Fruit fly (Drosophila melanogaster): Measurements from ENCODE around the gene mRpL44.

mRpL44 gene

dm6 chr3R:5482790-5483189, 12.4 kb upstream of the mRpL44 start:
- TF ChIP-seq Sin3A (optimal IDR thresholded peaks at IDR 0.05) (no peak), psq (optimal IDR thresholded peaks at IDR 0.05) (no peak), Myc (optimal IDR thresholded peaks at IDR 0.05) (no peak), ttk (optimal IDR thresholded peaks at IDR 0.05) (peak; percentile 92), h (optimal IDR thresholded peaks at IDR 0.05) (no peak), insv (optimal IDR thresholded peaks at IDR 0.05) (no peak)

- TF ChIP-seq h (optimal IDR thresholded peaks at IDR 0.05) (no peak), psq (optimal IDR thresholded peaks at IDR 0.05) (no peak), ttk (optimal IDR thresholded peaks at IDR 0.05) (no peak), Sin3A (optimal IDR thresholded peaks at IDR 0.05) (no peak), Myc (optimal IDR thresholded peaks at IDR 0.05) (no peak), insv (optimal IDR thresholded peaks at IDR 0.05) (no peak)
These were observed 4.1 kb upstream of the mRpL44 start, which contains the start of the genes CG45100, HDAC3 and Hcs for dm6 chr3R:5474551-5474950. Gene CG45100 (minus strand): TSS chr3R:5474600. Gene HDAC3 (minus strand): TSS chr3R:5474600. Gene Hcs (plus strand): TSS chr3R:5474899.

dm6 chr3R:5467619-5468018, 2.8 kb downstream of the mRpL44 start, which contains the start of gene POLDIP2:
Gene POLDIP2 (plus strand): TSS chr3R:5467778.
- no peak for TF ChIP-seq h (optimal IDR thresholded peaks at IDR 0.05)
- no peak for TF ChIP-seq insv (optimal IDR thresholded peaks at IDR 0.05)
- no peak for TF ChIP-seq Sin3A (optimal IDR thresholded peaks at IDR 0.05)
- TF ChIP-seq ttk (optimal IDR thresholded peaks at IDR 0.05), result no peak
- no peak for TF ChIP-seq Myc (optimal IDR thresholded peaks at IDR 0.05)
- TF ChIP-seq psq (optimal IDR thresholded peaks at IDR 0.05), result no peak

dm6 chr3R:5466875-5467274, 3.6 kb downstream of the mRpL44 start, which contains the start of gene RpL35A:
Gene RpL35A (minus strand): TSS chr3R:5467101.
- no peak for TF ChIP-seq insv (optimal IDR thresholded peaks at IDR 0.05)

- no peak for TF ChIP-seq insv (optimal IDR thresholded peaks at IDR 0.05)
- TF ChIP-seq Sin3A (optimal IDR thresholded peaks at IDR 0.05), result no peak
- no peak for TF ChIP-seq psq (optimal IDR thresholded peaks at IDR 0.05)
- TF ChIP-seq h (optimal IDR thresholded peaks at IDR 0.05), result no peak
These were observed 6.0 kb downstream of the mRpL44 start, which contains the start of gene PEK for dm6 chr3R:5464481-5464880. Gene PEK (minus strand): TSS chr3R:5464753.

- no peak for TF ChIP-seq Myc (optimal IDR thresholded peaks at IDR 0.05)
- TF ChIP-seq insv (optimal IDR thresholded peaks at IDR 0.05), result no peak
- no peak for TF ChIP-seq psq (optimal IDR thresholded peaks at IDR 0.05)
- TF ChIP-seq h (optimal IDR thresholded peaks at IDR 0.05), result no peak
- no peak for TF ChIP-seq Sin3A (optimal IDR thresholded peaks at IDR 0.05)
- TF ChIP-seq ttk (optimal IDR thresholded peaks at IDR 0.05), result no peak
These were observed 7.1 kb downstream of the mRpL44 start for dm6 chr3R:5463199-5463949.

dm6 chr3R:5458627-5459026, 11.8 kb downstream of the mRpL44 start:
- no peak for TF ChIP-seq insv (optimal IDR thresholded peaks at IDR 0.05)
- TF ChIP-seq ttk (optimal IDR thresholded peaks at IDR 0.05), result no peak
- no peak for TF ChIP-seq psq (optimal IDR thresholded peaks at IDR 0.05)
- no peak for TF ChIP-seq Sin3A (optimal IDR thresholded peaks at IDR 0.05)
- TF ChIP-seq Myc (optimal IDR thresholded peaks at IDR 0.05), result no peak
- TF ChIP-seq h (optimal IDR thresholded peaks at IDR 0.05), result no peak

dm6 chr3R:5454334-5454733, 16.1 kb downstream of the mRpL44 start:
- TF ChIP-seq Myc (optimal IDR thresholded peaks at IDR 0.05), result no peak
- no peak for TF ChIP-seq psq (optimal IDR thresholded peaks at IDR 0.05)
- no peak for TF ChIP-seq ttk (optimal IDR thresholded peaks at IDR 0.05)
- TF ChIP-seq insv (optimal IDR thresholded peaks at IDR 0.05), result no peak
- TF ChIP-seq h (optimal IDR thresholded peaks at IDR 0.05), result no peak
- TF ChIP-seq Sin3A (optimal IDR thresholded peaks at IDR 0.05), result no peak

- no peak for TF ChIP-seq h (optimal IDR thresholded peaks at IDR 0.05)
- no peak for TF ChIP-seq psq (optimal IDR thresholded peaks at IDR 0.05)
- TF ChIP-seq Sin3A (optimal IDR thresholded peaks at IDR 0.05), result no peak
- TF ChIP-seq insv (optimal IDR thresholded peaks at IDR 0.05), result no peak
- TF ChIP-seq Myc (optimal IDR thresholded peaks at IDR 0.05), result no peak
- TF ChIP-seq ttk (optimal IDR thresholded peaks at IDR 0.05), result no peak
These were observed 31.7 kb downstream of the mRpL44 start for dm6 chr3R:5438750-5439149.

dm6 chr3R:5429786-5430185, 40.6 kb downstream of the mRpL44 start:
- TF ChIP-seq h (optimal IDR thresholded peaks at IDR 0.05), result no peak
- no peak for TF ChIP-seq Sin3A (optimal IDR thresholded peaks at IDR 0.05)
- TF ChIP-seq Myc (optimal IDR thresholded peaks at IDR 0.05), result no peak
- no peak for TF ChIP-seq insv (optimal IDR thresholded peaks at IDR 0.05)
- TF ChIP-seq psq (optimal IDR thresholded peaks at IDR 0.05), result no peak
- no peak for TF ChIP-seq ttk (optimal IDR thresholded peaks at IDR 0.05)

dm6 chr3R:5427157-5427556, 43.3 kb downstream of the mRpL44 start, which contains the start of gene CG12147:
Gene CG12147 (minus strand): TSS chr3R:5427257.
- no peak for TF ChIP-seq ttk (optimal IDR thresholded peaks at IDR 0.05)
- TF ChIP-seq h (optimal IDR thresholded peaks at IDR 0.05), result no peak
- no peak for TF ChIP-seq insv (optimal IDR thresholded peaks at IDR 0.05)
- TF ChIP-seq psq (optimal IDR thresholded peaks at IDR 0.05), result no peak
- TF ChIP-seq Sin3A (optimal IDR thresholded peaks at IDR 0.05), result no peak
- TF ChIP-seq Myc (optimal IDR thresholded peaks at IDR 0.05), result no peak

- TF ChIP-seq Myc (optimal IDR thresholded peaks at IDR 0.05), result no peak
- TF ChIP-seq Sin3A (optimal IDR thresholded peaks at IDR 0.05), result no peak
- no peak for TF ChIP-seq ttk (optimal IDR thresholded peaks at IDR 0.05)
- no peak for TF ChIP-seq insv (optimal IDR thresholded peaks at IDR 0.05)
- no peak for TF ChIP-seq psq (optimal IDR thresholded peaks at IDR 0.05)
These were observed 48.3 kb downstream of the mRpL44 start for dm6 chr3R:5422123-5422522.

- TF ChIP-seq h (optimal IDR thresholded peaks at IDR 0.05) (no peak), psq (optimal IDR thresholded peaks at IDR 0.05) (no peak), Sin3A (optimal IDR thresholded peaks at IDR 0.05) (no peak), Myc (optimal IDR thresholded peaks at IDR 0.05) (no peak), ttk (optimal IDR thresholded peaks at IDR 0.05) (no peak), insv (optimal IDR thresholded peaks at IDR 0.05) (no peak)
These were observed 50.0 kb downstream of the mRpL44 start for dm6 chr3R:5420454-5420853.

Data from Kc167 (cell line).